Worm (Caenorhabditis elegans): Measurements from ENCODE around the gene C52E4.12.

DNA sequence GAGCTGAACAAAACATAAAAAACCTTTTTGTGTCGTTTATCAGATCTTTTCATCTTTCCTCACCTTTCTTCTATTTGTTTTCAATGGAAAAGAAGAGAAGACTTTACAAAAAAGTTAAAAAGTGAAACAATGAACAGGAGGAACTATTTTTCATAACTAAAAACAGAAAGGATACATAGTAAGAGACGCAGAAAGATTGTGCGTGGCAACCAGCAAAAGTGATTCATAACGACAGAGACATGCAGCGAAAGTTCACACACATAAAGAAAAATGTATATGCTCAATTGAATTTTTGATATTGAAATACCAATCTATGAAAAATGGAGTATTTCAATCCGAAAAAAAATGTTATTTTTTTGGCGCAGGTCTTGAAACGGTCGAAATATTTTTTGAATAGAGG, 6.1 kb upstream of the C52E4.12 start:
- TF ChIP-seq ces-1 (GFP tag; optimal IDR thresholded peaks at IDR 0.05), result no peak
- TF ChIP-seq nhr-11 (tag; optimal IDR thresholded peaks at IDR 0.05), result no peak
- no peak for TF ChIP-seq lsy-2 (tag; optimal IDR thresholded peaks at IDR 0.05)
- no peak for TF ChIP-seq nhr-77 (tag; optimal IDR thresholded peaks at IDR 0.05)
- no peak for TF ChIP-seq elt-3 (tag; optimal IDR thresholded peaks at IDR 0.05)
- no peak for TF ChIP-seq fkh-10 (GFP tag; optimal IDR thresholded peaks at IDR 0.05)
- no peak for TF ChIP-seq unc-86 (tag; optimal IDR thresholded peaks at IDR 0.05)
- TF ChIP-seq ztf-11 (tag; optimal IDR thresholded peaks at IDR 0.05), result no peak
- TF ChIP-seq zag-1 (tag; optimal IDR thresholded peaks at IDR 0.05), result no peak
- TF ChIP-seq ztf-4 (tag; optimal IDR thresholded peaks at IDR 0.05), result no peak
